Fruit fly (Drosophila melanogaster): ENCODE results near the gene Sytbeta.

Gene Sytbeta

dm6 chr3L:15064877-15065276, at the start of gene Sytbeta:
TSS of gene Sytbeta (minus strand) at chr3L:15064977.
- no peak for TF ChIP-seq Hnf4 (GFP tag; optimal IDR thresholded peaks at IDR 0.05)
- TF ChIP-seq Myc (optimal IDR thresholded peaks at IDR 0.05) = no peak
- TF ChIP-seq sage (GFP tag; optimal IDR thresholded peaks at IDR 0.05) = no peak
- TF ChIP-seq dl (GFP tag; optimal IDR thresholded peaks at IDR 0.05; ENCODE audit: insufficient read depth in 1 of 2, partially characterized antibody in 2 of 2) = no peak
- TF ChIP-seq CG9705 (GFP tag; optimal IDR thresholded peaks at IDR 0.05) = no peak
- TF ChIP-seq lola (GFP tag; optimal IDR thresholded peaks at IDR 0.05) = no peak
- no peak for TF ChIP-seq Vsx2 (GFP tag; optimal IDR thresholded peaks at IDR 0.05; ENCODE audit: partially characterized antibody)
- no peak for TF ChIP-seq Hr78 (GFP tag; optimal IDR thresholded peaks at IDR 0.05)
- no peak for TF ChIP-seq ey (GFP tag; optimal IDR thresholded peaks at IDR 0.05)
- no peak for TF ChIP-seq pan (optimal IDR thresholded peaks at IDR 0.05)
- TF ChIP-seq psq (GFP tag; optimal IDR thresholded peaks at IDR 0.05) = no peak
- TF ChIP-seq h (GFP tag; optimal IDR thresholded peaks at IDR 0.05) = no peak
- TF ChIP-seq Mio (GFP tag; optimal IDR thresholded peaks at IDR 0.05) = no peak
- no peak for TF ChIP-seq HLH106 (tag; optimal IDR thresholded peaks at IDR 0.05)

- TF ChIP-seq sage (GFP tag; optimal IDR thresholded peaks at IDR 0.05) (no peak), usp (GFP tag; optimal IDR thresholded peaks at IDR 0.05) (no peak), Dif (GFP tag; optimal IDR thresholded peaks at IDR 0.05; ENCODE audit: partially characterized antibody) (no peak), br (GFP tag; optimal IDR thresholded peaks at IDR 0.05) (no peak), dsf (GFP tag; optimal IDR thresholded peaks at IDR 0.05; ENCODE audit: borderline replicate concordance) (no peak), HLH106 (tag; optimal IDR thresholded peaks at IDR 0.05) (no peak)
These were observed 48.5 kb upstream of the Sytbeta start, which contains the start of gene CG13458 for dm6 chr3L:15113257-15113656. TSS of gene CG13458 (plus strand) at chr3L:15113557.

DNA sequence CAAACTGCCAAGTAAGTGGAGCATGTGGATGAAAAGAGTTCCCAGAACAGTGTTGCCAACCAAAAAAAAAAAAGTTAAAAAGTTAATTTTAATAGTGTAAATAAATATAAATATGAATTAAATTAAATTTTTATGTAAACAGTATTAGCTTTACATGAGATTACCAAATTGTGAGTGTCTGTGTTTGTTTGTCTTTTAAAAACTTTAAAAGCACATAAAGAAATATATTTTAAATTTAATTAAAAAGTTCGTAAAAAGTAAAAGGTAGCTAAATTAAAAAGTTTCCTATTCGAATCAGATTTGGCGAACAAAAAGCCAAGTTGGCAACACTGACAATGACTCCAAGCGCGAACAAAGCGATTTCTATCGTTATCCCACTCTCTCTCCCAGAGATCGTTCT, 44.2 kb upstream of the Sytbeta start:
- TF ChIP-seq Myc (optimal IDR thresholded peaks at IDR 0.05) (peak; percentile 47), jim (GFP tag; optimal IDR thresholded peaks at IDR 0.05) (no peak), HLH106 (tag; optimal IDR thresholded peaks at IDR 0.05) (peak; percentile 40)

dm6 chr3L:15108524-15108923, 43.7 kb upstream of the Sytbeta start:
- no peak for TF ChIP-seq CrebA (GFP tag; optimal IDR thresholded peaks at IDR 0.05; ENCODE audit: borderline replicate concordance)
- no peak for TF ChIP-seq br (GFP tag; optimal IDR thresholded peaks at IDR 0.05)
- no peak for TF ChIP-seq jim (GFP tag; optimal IDR thresholded peaks at IDR 0.05)
- TF ChIP-seq GATAd (GFP tag; optimal IDR thresholded peaks at IDR 0.05) = no peak
- no peak for TF ChIP-seq h (GFP tag; optimal IDR thresholded peaks at IDR 0.05)
- no peak for TF ChIP-seq CG9705 (GFP tag; optimal IDR thresholded peaks at IDR 0.05)
- TF ChIP-seq N (GFP tag; optimal IDR thresholded peaks at IDR 0.05) = no peak
- no peak for TF ChIP-seq Myc (optimal IDR thresholded peaks at IDR 0.05)
- TF ChIP-seq CG32264 (GFP tag; optimal IDR thresholded peaks at IDR 0.05) = no peak
- no peak for TF ChIP-seq ey (GFP tag; optimal IDR thresholded peaks at IDR 0.05)
- no peak for TF ChIP-seq pan (optimal IDR thresholded peaks at IDR 0.05)
- no peak for TF ChIP-seq Hr78 (GFP tag; optimal IDR thresholded peaks at IDR 0.05)

DNA sequence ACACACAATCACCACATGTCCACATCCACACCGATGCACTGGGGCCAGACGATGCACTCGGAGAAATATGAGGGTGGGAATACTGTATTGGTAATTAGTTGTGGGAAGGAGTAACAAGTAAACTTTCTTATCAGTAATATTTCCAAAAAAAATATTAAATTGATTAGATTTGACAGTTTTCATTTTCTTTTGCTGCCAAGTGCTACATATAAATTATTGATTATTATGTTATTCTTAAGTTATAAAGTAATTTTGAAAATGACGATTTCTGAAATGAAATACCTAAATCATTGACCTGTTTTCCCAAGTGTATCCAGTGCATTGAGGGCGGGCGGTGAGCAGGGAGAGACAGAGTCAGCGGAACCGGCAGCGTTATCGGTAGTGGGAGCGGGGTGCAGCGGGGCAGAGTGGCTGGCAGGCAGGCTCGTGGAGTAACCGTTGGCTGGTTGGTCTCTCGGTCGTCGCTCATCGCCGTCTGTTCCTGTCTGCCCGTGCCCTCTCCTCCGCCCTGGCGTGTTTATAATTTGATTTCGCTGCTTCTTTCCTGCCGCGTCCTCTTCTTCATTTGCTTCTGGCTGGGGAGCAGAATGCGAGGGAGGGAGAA, 43.1 kb upstream of the Sytbeta start:
- peak; percentile 94 for TF ChIP-seq dmrt93B (GFP tag; optimal IDR thresholded peaks at IDR 0.05)
- peak; percentile 72 for TF ChIP-seq CG32264 (GFP tag; optimal IDR thresholded peaks at IDR 0.05)
- TF ChIP-seq br (GFP tag; optimal IDR thresholded peaks at IDR 0.05) = peak; percentile 91
- TF ChIP-seq dsf (GFP tag; optimal IDR thresholded peaks at IDR 0.05; ENCODE audit: borderline replicate concordance) = peak; percentile 76
- no peak for TF ChIP-seq jim (GFP tag; optimal IDR thresholded peaks at IDR 0.05)
- peak; percentile 85 for TF ChIP-seq Jra (GFP tag; optimal IDR thresholded peaks at IDR 0.05)
- TF ChIP-seq lola (GFP tag; optimal IDR thresholded peaks at IDR 0.05) = no peak
- TF ChIP-seq Abd-B (GFP tag; optimal IDR thresholded peaks at IDR 0.05) = no peak
- TF ChIP-seq tai (GFP tag; optimal IDR thresholded peaks at IDR 0.05) = peak; percentile 83
- TF ChIP-seq N (GFP tag; optimal IDR thresholded peaks at IDR 0.05) = no peak
- peak; percentile 92 for TF ChIP-seq CG9705 (GFP tag; optimal IDR thresholded peaks at IDR 0.05)
- TF ChIP-seq pan (optimal IDR thresholded peaks at IDR 0.05) = no peak
- peak; percentile 97 for TF ChIP-seq woc (GFP tag; optimal IDR thresholded peaks at IDR 0.05)
- peak; percentile 9 for TF ChIP-seq Hr83 (GFP tag; optimal IDR thresholded peaks at IDR 0.05; ENCODE audit: poor library complexity, severe bottlenecking)
- no peak for TF ChIP-seq Dfd (GFP tag; optimal IDR thresholded peaks at IDR 0.05)
- peak; percentile 93 for TF ChIP-seq brk (GFP tag; optimal IDR thresholded peaks at IDR 0.05)
- peak; percentile 94 for TF ChIP-seq OdsH (GFP tag; optimal IDR thresholded peaks at IDR 0.05)
- peak; percentile 92 for TF ChIP-seq ey (GFP tag; optimal IDR thresholded peaks at IDR 0.05)
- peak; percentile 95 for TF ChIP-seq fru (GFP tag; optimal IDR thresholded peaks at IDR 0.05)
- TF ChIP-seq sage (GFP tag; optimal IDR thresholded peaks at IDR 0.05) = peak; percentile 61
- peak in 1 of 2 experiments; percentile 17 for TF ChIP-seq dl (GFP tag; optimal IDR thresholded peaks at IDR 0.05; ENCODE audit: insufficient read depth in 1 of 2, partially characterized antibody in 2 of 2)
- TF ChIP-seq Myc (optimal IDR thresholded peaks at IDR 0.05) = no peak
- TF ChIP-seq HLH106 (tag; optimal IDR thresholded peaks at IDR 0.05) = peak; percentile 96
- TF ChIP-seq Sp1 (GFP tag; optimal IDR thresholded peaks at IDR 0.05) = peak; percentile 97
- TF ChIP-seq GATAd (GFP tag; optimal IDR thresholded peaks at IDR 0.05) = no peak
- TF ChIP-seq CrebA (GFP tag; optimal IDR thresholded peaks at IDR 0.05; ENCODE audit: borderline replicate concordance) = no peak
- no peak for TF ChIP-seq usp (GFP tag; optimal IDR thresholded peaks at IDR 0.05)
- TF ChIP-seq rgr (GFP tag; optimal IDR thresholded peaks at IDR 0.05) = peak; percentile 93
- peak; percentile 81 for TF ChIP-seq Hnf4 (GFP tag; optimal IDR thresholded peaks at IDR 0.05)
- peak; percentile 12 for TF ChIP-seq Dif (GFP tag; optimal IDR thresholded peaks at IDR 0.05; ENCODE audit: partially characterized antibody)
- peak; percentile 96 for TF ChIP-seq psq (GFP tag; optimal IDR thresholded peaks at IDR 0.05)
- TF ChIP-seq h (GFP tag; optimal IDR thresholded peaks at IDR 0.05) = peak; percentile 94
- TF ChIP-seq Hr78 (GFP tag; optimal IDR thresholded peaks at IDR 0.05) = no peak
- peak in 1 of 2 experiments; percentile 95 for TF ChIP-seq foxo (GFP tag; optimal IDR thresholded peaks at IDR 0.05)
- TF ChIP-seq Vsx2 (GFP tag; optimal IDR thresholded peaks at IDR 0.05; ENCODE audit: partially characterized antibody) = no peak

Measured in whole organism, wandering third instar larva.